Fruit fly (Drosophila melanogaster) S2 (cell line): ENCODE measurements around the gene CG13049.

ENCODE experiments used
- CG8478 ChIP-seq: fragments of >200 bp; optimal IDR thresholded peaks from 2 replicates; lab custom pipeline; 2018
- CTCF ChIP-seq, 2 experiments: fragments of >200 bp; optimal IDR thresholded peaks; 2 replicates each; lab custom pipeline; 2018

Gene CG13049

DNA sequence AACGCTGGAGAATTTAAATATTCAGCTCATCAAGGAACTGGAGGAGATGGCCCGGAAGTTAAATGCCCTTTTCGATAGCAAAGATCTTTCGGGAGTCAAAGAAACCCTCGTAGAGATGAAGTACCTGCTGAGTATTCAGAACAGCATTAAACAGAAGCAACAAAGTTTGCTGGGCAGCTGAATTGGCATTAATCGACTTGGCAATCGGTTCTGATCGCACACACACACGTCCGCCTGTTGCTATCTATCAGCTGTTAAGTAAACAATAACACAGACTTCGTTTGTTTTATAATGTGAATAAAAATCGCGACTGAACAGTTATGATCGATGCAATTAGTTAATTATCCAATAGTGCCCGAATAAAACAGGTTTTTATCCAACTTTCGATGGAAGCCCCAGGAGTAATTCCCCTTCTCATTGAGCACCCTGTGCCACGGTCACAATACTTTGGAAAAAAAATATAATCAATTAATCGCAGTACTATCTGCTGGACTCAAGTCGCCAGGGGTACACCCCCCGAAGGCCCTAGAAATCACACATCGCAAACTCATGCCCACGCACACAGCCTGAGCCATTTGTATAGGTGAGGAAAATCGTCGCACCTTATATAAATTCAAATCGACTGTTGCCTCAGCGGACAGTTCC, 47.8 kb downstream of the CG13049 start:
- no peak for TF ChIP-seq CG8478 (lab: Kevin White, UChicago)
- no peak for TF ChIP-seq CTCF (optimal IDR thresholded peaks at IDR 0.05; lab: Kevin White, UChicago)

DNA sequence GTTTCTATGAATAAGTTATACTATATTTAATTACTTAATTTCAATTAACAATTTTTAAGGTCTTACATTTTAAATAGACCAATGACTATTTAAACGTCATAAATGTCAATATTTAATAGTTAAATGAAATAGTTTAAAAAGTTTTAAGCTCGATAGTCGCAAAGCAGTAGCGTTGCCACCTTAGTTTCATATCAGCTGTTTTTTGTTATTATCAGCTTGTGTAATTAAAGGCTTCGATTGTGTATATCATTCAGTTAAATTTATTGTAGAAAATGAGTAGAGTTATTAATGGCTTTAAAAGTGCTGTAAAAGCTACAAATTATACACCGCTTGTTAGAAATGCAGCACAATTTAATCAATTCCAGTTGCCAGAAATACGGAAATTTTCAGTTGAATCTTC, 48.8 kb downstream of the CG13049 start, which contains the start of gene Hsc20:
Hsc20 (plus strand) TSS at position 204 of the 400 bp plus-strand sequence.
- no peak for TF ChIP-seq CG8478 (lab: Kevin White, UChicago)
- TF ChIP-seq CTCF (optimal IDR thresholded peaks at IDR 0.05; lab: Kevin White, UChicago), result no peak

DNA sequence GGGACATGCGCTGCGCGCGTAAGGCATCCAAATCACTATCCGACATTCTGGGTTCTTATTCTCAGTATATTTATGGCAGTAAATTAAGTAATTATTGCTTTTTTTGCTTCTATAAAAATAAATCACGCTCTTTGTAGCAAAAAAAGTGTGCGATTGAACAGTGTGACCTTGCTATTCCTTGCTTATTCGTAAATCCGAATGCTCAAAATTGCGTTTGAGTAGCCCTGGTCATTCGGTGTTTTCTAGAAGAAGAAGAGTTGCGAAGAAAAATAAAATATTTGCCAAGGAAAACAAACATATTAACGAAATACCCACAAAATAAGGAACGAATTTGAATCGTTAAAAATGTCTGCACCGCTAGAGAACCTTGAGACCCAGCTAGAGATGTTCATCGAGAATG, 49.9 kb downstream of the CG13049 start, which contains the start of the genes PDCD-5 and MED10:
PDCD-5 (minus strand) TSS at position 182 of the 400 bp plus-strand sequence.
MED10 (plus strand) TSS at position 228 of the 400 bp plus-strand sequence.
- TF ChIP-seq CG8478 (lab: Kevin White, UChicago) (no peak), CTCF (optimal IDR thresholded peaks at IDR 0.05; lab: Kevin White, UChicago) (peak in 1 of 2 experiments; percentile 40)
